Worm (Caenorhabditis elegans) whole organism, early embryonic: Measurements from ENCODE around the gene M117.4.

ENCODE experiments used
- B0310.2 ChIP-seq: sonication (generic microtip); optimal IDR thresholded peaks from 2 replicates; lab custom pipeline; 2016; ENCODE audit warnings: mild to moderate bottlenecking, missing genetic modification characterization, missing compliant biosample characterization
- F13C5.2 ChIP-seq: sonication (generic microtip); optimal IDR thresholded peaks from 2 replicates; lab custom pipeline; 2017; ENCODE audit warnings: mild to moderate bottlenecking, missing genetic modification characterization, inconsistent platforms, missing compliant biosample characterization
- aly-1 ChIP-seq: sonication (generic microtip); optimal IDR thresholded peaks from 2 replicates; lab custom pipeline; 2016; ENCODE audit warnings: missing genetic modification characterization, missing compliant biosample characterization
- ama-1 ChIP-seq: fragments of 150-350 bp; optimal IDR thresholded peaks from 2 replicates; lab custom pipeline; 2014
- ceh-13 ChIP-seq: fragments of 200-800 bp; sonication (Bioruptor generic); optimal IDR thresholded peaks from 2 replicates; lab custom pipeline; 2018; ENCODE audit warnings: mild to moderate bottlenecking, missing genetic modification characterization, missing compliant biosample characterization
- ceh-36 ChIP-seq: sonication (generic microtip); optimal IDR thresholded peaks from 2 replicates; lab custom pipeline; 2016; ENCODE audit warnings: missing genetic modification characterization, inconsistent platforms, missing compliant biosample characterization
- ets-7 ChIP-seq: sonication (generic microtip); optimal IDR thresholded peaks from 2 replicates; lab custom pipeline; 2016; ENCODE audit warnings: missing genotype, missing genetic modification characterization, missing compliant biosample characterization
- pes-1 ChIP-seq: fragments of 200-800 bp; sonication (Bioruptor generic); IDR thresholded peaks from 2 replicates; pipeline ENCODE4 v1.3.6; 2022; ENCODE audit warnings: missing genetic modification reagents, missing genetic modification characterization, missing compliant biosample characterization
- scrt-1 ChIP-seq: fragments of 200-800 bp; sonication (Bioruptor generic); IDR thresholded peaks from 2 replicates; pipeline ENCODE4 v1.3.6; 2022; ENCODE audit warnings: missing genetic modification characterization, missing compliant biosample characterization
- tbx-11 ChIP-seq: fragments of 200-800 bp; sonication (Bioruptor generic); IDR thresholded peaks from 2 replicates; pipeline ENCODE4 v1.3.6; 2022; ENCODE audit warnings: missing genetic modification characterization, missing compliant biosample characterization
- tbx-37 ChIP-seq: fragments of 200-800 bp; sonication (Bioruptor generic); conservative IDR thresholded peaks from 2 replicates; pipeline ENCODE4 v1.3.6; 2022; ENCODE audit warnings: missing genetic modification reagents, missing genetic modification characterization, missing compliant biosample characterization
- tra-4 ChIP-seq: sonication (generic microtip); optimal IDR thresholded peaks from 2 replicates; lab custom pipeline; 2017; ENCODE audit warnings: missing genetic modification characterization, missing compliant biosample characterization

DNA sequence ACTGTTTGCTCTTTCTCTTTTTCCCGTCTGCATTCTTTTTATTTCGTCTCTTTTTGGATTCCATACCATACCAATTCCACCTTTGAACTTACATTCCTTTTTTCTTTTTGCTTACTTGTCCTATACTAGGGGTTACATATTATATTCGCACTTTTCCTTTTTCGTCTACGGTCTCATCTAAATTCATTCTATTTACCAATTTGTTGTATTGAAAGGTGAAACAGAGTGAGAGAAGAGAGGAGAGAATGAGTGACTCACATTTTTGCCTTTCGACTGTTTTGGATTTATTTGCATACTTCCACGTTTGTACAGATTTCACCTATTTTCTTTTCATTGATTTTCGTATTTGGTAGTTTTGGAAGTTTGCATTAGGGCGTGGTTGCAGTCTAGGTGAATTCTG, 30.1 kb upstream of the M117.4 start:
- TF ChIP-seq aly-1 (tag; lab: Kevin White, UChicago) (no peak), tra-4 (tag; lab: Kevin White, UChicago) (no peak), ama-1 (no peak), scrt-1 (GFP tag; lab: Robert Waterston, UW) (no peak), tbx-11 (GFP tag; lab: Robert Waterston, UW) (no peak), tbx-37 (GFP tag; lab: Robert Waterston, UW) (no peak), ceh-36 (tag; lab: Kevin White, UChicago) (no peak), F13C5.2 (tag; lab: Kevin White, UChicago) (no peak), ets-7 (tag; lab: Kevin White, UChicago) (no peak), pes-1 (no peak), ceh-13 (no peak), B0310.2 (tag; lab: Kevin White, UChicago) (no peak)
